Fruit fly (Drosophila melanogaster) S2 (cell line): ENCODE measurements around the gene Idgf1.

Experiments
- CG8478 ChIP-seq: fragments of >200 bp; optimal IDR thresholded peaks from 2 replicates; lab custom pipeline; 2018
- CTCF ChIP-seq, 2 experiments: fragments of >200 bp; optimal IDR thresholded peaks; 2 replicates each; lab custom pipeline; 2018

DNA sequence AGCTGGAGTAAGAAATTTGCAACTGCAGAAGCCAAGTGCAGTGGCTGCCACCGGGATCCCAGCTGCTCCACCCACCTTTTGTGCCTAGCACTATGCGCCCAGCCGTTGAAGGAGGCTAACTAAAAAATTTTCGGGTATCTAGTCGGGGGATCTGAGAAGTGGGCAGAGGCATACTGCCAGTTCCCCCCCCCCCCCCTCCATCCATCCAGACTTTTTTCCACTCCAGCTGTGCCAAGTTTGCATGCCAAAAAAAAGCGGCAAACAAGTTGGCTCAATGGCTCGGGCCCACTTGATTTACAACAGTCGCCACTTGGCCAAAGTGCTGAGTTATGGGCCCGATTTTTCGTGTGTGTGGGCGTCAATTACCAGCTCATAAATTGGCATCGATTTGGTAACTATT lies 47.6 kb upstream of the Idgf1 start:
- TF ChIP-seq CG8478 (lab: Kevin White, UChicago) (no peak), CTCF (optimal IDR thresholded peaks at IDR 0.05; lab: Kevin White, UChicago) (no peak)
